Fruit fly (Drosophila melanogaster) whole organism, embryonic: ENCODE measurements around the gene Tep4.
A peak's percentile ranks its signal among the peaks of the same experiment; 100 is the strongest.

Experiments
- Atf6 ChIP-seq: fragments of 200-800 bp; sonication (Bioruptor generic); IDR thresholded peaks from 2 replicates; pipeline ENCODE4 v1.3.6; 2022; ENCODE audit warnings: missing biosample characterization, missing genetic modification characterization
- Blimp-1 ChIP-seq: fragments of 200-800 bp; sonication (Bioruptor generic); optimal IDR thresholded peaks from 3 replicates; lab custom pipeline; 2018; ENCODE audit warnings: missing biosample characterization, missing genetic modification characterization, mild to moderate bottlenecking, moderate library complexity, missing genetic modification reagents
- CG10267 ChIP-seq: fragments of 200-800 bp; sonication (Bioruptor generic); optimal IDR thresholded peaks from 2 replicates; lab custom pipeline; 2018; ENCODE audit warnings: missing biosample characterization, mild to moderate bottlenecking, missing genetic modification characterization, moderate library complexity
- CG11093 ChIP-seq: fragments of 200-800 bp; sonication (Bioruptor generic); IDR thresholded peaks from 3 replicates; pipeline ENCODE4 v1.3.6; 2022; ENCODE audit warnings: missing biosample characterization, missing genetic modification characterization
- CG11398 ChIP-seq: fragments of 200-800 bp; sonication (Bioruptor generic); optimal IDR thresholded peaks from 2 replicates; lab custom pipeline; 2016; ENCODE audit warnings: missing biosample characterization, missing genetic modification characterization
- CG11504 ChIP-seq: fragments of 200-800 bp; sonication (Bioruptor generic); optimal IDR thresholded peaks from 3 replicates; lab custom pipeline; 2019; ENCODE audit warnings: missing biosample characterization, mild to moderate bottlenecking, missing genetic modification characterization, moderate library complexity
- CG12299 ChIP-seq: fragments of 200-800 bp; sonication (Bioruptor generic); optimal IDR thresholded peaks from 2 replicates; lab custom pipeline; 2018; ENCODE audit warnings: missing biosample characterization, mild to moderate bottlenecking, missing genetic modification characterization
- CG12659 ChIP-seq: fragments of 200-800 bp; sonication (Bioruptor generic); optimal IDR thresholded peaks from 3 replicates; lab custom pipeline; 2017; ENCODE audit warnings: mild to moderate bottlenecking, missing biosample characterization, missing genetic modification reagents, missing genetic modification characterization
- CG13424 ChIP-seq: fragments of 200-800 bp; sonication (Bioruptor generic); optimal IDR thresholded peaks from 2 replicates; lab custom pipeline; 2019; ENCODE audit warnings: missing biosample characterization, mild to moderate bottlenecking, missing genetic modification characterization, moderate library complexity
- CG14667 ChIP-seq: fragments of 200-800 bp; sonication (Bioruptor generic); IDR thresholded peaks from 2 replicates; pipeline ENCODE4 v1.3.6; 2022; ENCODE audit warnings: missing biosample characterization, missing genetic modification characterization
- CG14710 ChIP-seq: fragments of 200-800 bp; sonication (Bioruptor generic); optimal IDR thresholded peaks from 3 replicates; lab custom pipeline; 2019; ENCODE audit warnings: missing biosample characterization, mild to moderate bottlenecking, missing genetic modification characterization, moderate library complexity
- CG15479 ChIP-seq: fragments of 200-800 bp; sonication (Bioruptor generic); optimal IDR thresholded peaks from 3 replicates; lab custom pipeline; 2019; ENCODE audit warnings: missing biosample characterization, mild to moderate bottlenecking, missing genetic modification characterization, moderate library complexity
- CG17328 ChIP-seq: fragments of 200-800 bp; sonication (Bioruptor generic); IDR thresholded peaks from 2 replicates; pipeline ENCODE4 v1.3.6; 2022; ENCODE audit warnings: missing biosample characterization, missing genetic modification characterization
- CG30431 ChIP-seq: fragments of 200-800 bp; sonication (Bioruptor generic); optimal IDR thresholded peaks from 2 replicates; lab custom pipeline; 2017; ENCODE audit warnings: missing biosample characterization, missing genetic modification characterization
- CG34376 ChIP-seq: fragments of 200-800 bp; sonication (Bioruptor generic); optimal IDR thresholded peaks from 2 replicates; lab custom pipeline; 2018; ENCODE audit warnings: missing biosample characterization, mild to moderate bottlenecking, missing genetic modification characterization
- CG6683 ChIP-seq: fragments of 200-800 bp; sonication (Bioruptor generic); optimal IDR thresholded peaks from 2 replicates; lab custom pipeline; 2017; ENCODE audit warnings: missing biosample characterization, mild to moderate bottlenecking, missing genetic modification characterization, missing genetic modification reagents
- D ChIP-seq, 2 experiments: fragments of 200-800 bp in 1 of 2; fragments of >200 bp in 1 of 2; sonication (Bioruptor generic) in 1 of 2; optimal IDR thresholded peaks; 2 replicates in 1 of 2; 3 replicates in 1 of 2; lab custom pipeline; 2017; ENCODE audit warnings: mild to moderate bottlenecking in 1 of 2, missing biosample characterization in 1 of 2, missing genetic modification characterization in 1 of 2, missing genetic modification reagents in 1 of 2
- Doc3 ChIP-seq: fragments of 200-800 bp; sonication (Bioruptor generic); IDR thresholded peaks from 3 replicates; pipeline ENCODE4 v1.3.6; 2022; ENCODE audit warnings: missing biosample characterization, missing genetic modification characterization; ENCODE audit not compliant: partially characterized antibody
- Dp ChIP-seq: fragments of 200-800 bp; sonication (Bioruptor generic); optimal IDR thresholded peaks from 2 replicates; lab custom pipeline; 2018; ENCODE audit warnings: missing biosample characterization, mild to moderate bottlenecking, missing genetic modification characterization, moderate library complexity
- E2f1 ChIP-seq: fragments of 200-800 bp; sonication (Bioruptor generic); IDR thresholded peaks from 2 replicates; pipeline ENCODE4 v1.3.6; 2022; ENCODE audit warnings: missing biosample characterization, missing genetic modification characterization
- Ets97D ChIP-seq: fragments of 200-800 bp; sonication (Bioruptor generic); optimal IDR thresholded peaks from 3 replicates; lab custom pipeline; 2016; ENCODE audit warnings: missing biosample characterization, missing genetic modification characterization
- Fer3 ChIP-seq: fragments of 200-800 bp; sonication (Bioruptor generic); optimal IDR thresholded peaks from 2 replicates; lab custom pipeline; 2018; ENCODE audit warnings: missing biosample characterization, mild to moderate bottlenecking, missing genetic modification characterization, moderate library complexity
- HHEX ChIP-seq: fragments of 200-800 bp; sonication (Bioruptor generic); optimal IDR thresholded peaks from 3 replicates; lab custom pipeline; 2017; ENCODE audit warnings: missing biosample characterization, mild to moderate bottlenecking, missing genetic modification characterization, missing genetic modification reagents
- Hr39 ChIP-seq: fragments of >200 bp; optimal IDR thresholded peaks from 2 replicates; lab custom pipeline; 2017
- Hr78 ChIP-seq, 2 experiments: fragments of 200-800 bp in 1 of 2; fragments of >200 bp in 1 of 2; sonication (Bioruptor generic) in 1 of 2; optimal IDR thresholded peaks; 2 replicates each; lab custom pipeline; 2017 to 2019; ENCODE audit warnings: missing biosample characterization in 2 of 2, missing genetic modification characterization in 2 of 2, mild to moderate bottlenecking in 1 of 2, moderate library complexity in 1 of 2
- Nf-YC ChIP-seq: fragments of 200-800 bp; optimal IDR thresholded peaks from 3 replicates; lab custom pipeline; 2019; ENCODE audit warnings: missing biosample characterization, mild to moderate bottlenecking, missing genetic modification characterization, moderate library complexity
- PHDP ChIP-seq: fragments of 200-800 bp; sonication (Bioruptor generic); optimal IDR thresholded peaks from 3 replicates; lab custom pipeline; 2018; ENCODE audit warnings: missing biosample characterization, mild to moderate bottlenecking, missing genetic modification characterization, moderate library complexity
- Rx ChIP-seq: fragments of 200-800 bp; sonication (Bioruptor generic); IDR thresholded peaks from 2 replicates; pipeline ENCODE4 v1.3.6; 2022; ENCODE audit warnings: missing biosample characterization, missing genetic modification characterization
- Side ChIP-seq: fragments of 200-800 bp; sonication (Bioruptor generic); optimal IDR thresholded peaks from 2 replicates; lab custom pipeline; 2016; ENCODE audit warnings: missing biosample characterization, missing genetic modification characterization
- Sry-β ChIP-seq: fragments of 200-800 bp; sonication (Bioruptor generic); optimal IDR thresholded peaks from 2 replicates; lab custom pipeline; 2018; ENCODE audit warnings: missing biosample characterization, mild to moderate bottlenecking, missing genetic modification characterization, moderate library complexity
- Taf1 ChIP-seq: fragments of 200-800 bp; sonication (Bioruptor generic); IDR thresholded peaks from 2 replicates; pipeline ENCODE4 v1.3.6; 2022; ENCODE audit warnings: missing biosample characterization, missing genetic modification characterization
- Tbp ChIP-seq: fragments of >200 bp; optimal IDR thresholded peaks from 2 replicates; lab custom pipeline; 2018; ENCODE audit warnings: missing biosample characterization, missing genetic modification characterization
- Trl ChIP-seq, 3 experiments: fragments of >200 bp in 2 of 3; fragments of 200-800 bp in 1 of 3; sonication (Bioruptor generic) in 1 of 3; optimal IDR thresholded peaks; 2 replicates in 1 of 3; 3 replicates in 2 of 3; lab custom pipeline; 2016 to 2017; ENCODE audit warnings: missing biosample characterization in 1 of 3, missing genetic modification characterization in 1 of 3
- Usf ChIP-seq: fragments of 200-800 bp; sonication (Bioruptor generic); optimal IDR thresholded peaks from 2 replicates; lab custom pipeline; 2017; ENCODE audit warnings: missing genotype, missing biosample characterization, missing genetic modification characterization
- abd-A ChIP-seq: fragments of 200-800 bp; sonication (Bioruptor generic); optimal IDR thresholded peaks from 3 replicates; lab custom pipeline; 2019; ENCODE audit warnings: missing biosample characterization, mild to moderate bottlenecking, missing genetic modification characterization, moderate library complexity
- aop ChIP-seq: fragments of 200-800 bp; sonication (Bioruptor generic); IDR thresholded peaks from 2 replicates; pipeline ENCODE4 v1.3.6; 2022; ENCODE audit warnings: missing biosample characterization, missing genetic modification characterization
- cas ChIP-seq: fragments of 200-800 bp; sonication (Bioruptor generic); IDR thresholded peaks from 2 replicates; pipeline ENCODE4 v1.3.6; 2022; ENCODE audit warnings: missing biosample characterization, missing genetic modification characterization
- cato ChIP-seq: fragments of 200-800 bp; sonication (Bioruptor generic); optimal IDR thresholded peaks from 2 replicates; lab custom pipeline; 2016; ENCODE audit warnings: missing biosample characterization, missing genetic modification characterization, borderline replicate concordance
- chn ChIP-seq: fragments of 200-800 bp; sonication (Bioruptor generic); optimal IDR thresholded peaks from 2 replicates; lab custom pipeline; 2016; ENCODE audit warnings: missing biosample characterization, missing genetic modification characterization
- corto ChIP-seq: fragments of 200-800 bp; sonication (Bioruptor generic); optimal IDR thresholded peaks from 2 replicates; lab custom pipeline; 2016; ENCODE audit warnings: missing biosample characterization, mild to moderate bottlenecking, missing genetic modification characterization, moderate library complexity
- ewg ChIP-seq: fragments of 200-800 bp; sonication (Bioruptor generic); optimal IDR thresholded peaks from 3 replicates; lab custom pipeline; 2017; ENCODE audit warnings: mild to moderate bottlenecking, missing biosample characterization, missing genetic modification reagents, missing genetic modification characterization
- gsb ChIP-seq: fragments of 200-800 bp; sonication (Bioruptor generic); IDR thresholded peaks from 2 replicates; pipeline ENCODE4 v1.3.6; 2022; ENCODE audit warnings: missing biosample characterization, missing genetic modification characterization
- odd ChIP-seq: fragments of 200-800 bp; sonication (Bioruptor generic); optimal IDR thresholded peaks from 2 replicates; lab custom pipeline; 2017; ENCODE audit warnings: missing biosample characterization, mild to moderate bottlenecking, missing genetic modification characterization
- seq ChIP-seq: fragments of 200-800 bp; sonication (Bioruptor generic); IDR thresholded peaks from 2 replicates; pipeline ENCODE4 v1.3.6; 2022; ENCODE audit warnings: missing biosample characterization, missing genetic modification characterization
- sim ChIP-seq: fragments of 200-800 bp; sonication (Bioruptor generic); IDR thresholded peaks from 2 replicates; pipeline ENCODE4 v1.3.6; 2022; ENCODE audit warnings: missing biosample characterization, missing genetic modification characterization
- stc ChIP-seq: fragments of 200-800 bp; sonication (Bioruptor generic); IDR thresholded peaks from 2 replicates; pipeline ENCODE4 v1.3.6; 2022; ENCODE audit warnings: missing biosample characterization, missing genetic modification characterization
- usp ChIP-seq: fragments of >200 bp; optimal IDR thresholded peaks from 2 replicates; lab custom pipeline; 2017; ENCODE audit warnings: missing biosample characterization, missing genetic modification characterization

The Tep4 gene

dm6 chr2L:19586436-19587333 is 38.4 kb downstream of the Tep4 start, which contains the start of gene Lar (continued):
- TF ChIP-seq CG15479 (GFP tag; lab: Kevin White, UChicago) = no peak
- 0 out of 2 replicates have a peak, but pooled peaks have one; percentile 17 for TF ChIP-seq cas (GFP tag; lab: Robert Waterston, UW)
- TF ChIP-seq Trl (optimal IDR thresholded peaks at IDR 0.05; lab: Kevin White, UChicago) = no peak
- peak; percentile 49 for TF ChIP-seq Trl (GFP tag; optimal IDR thresholded peaks at IDR 0.05; lab: Kevin White, UChicago)
- peak; percentile 24 for TF ChIP-seq CG11398 (GFP tag; lab: Kevin White, UChicago)
- peak; percentile 61 for TF ChIP-seq chn (GFP tag; lab: Kevin White, UChicago)
- TF ChIP-seq Tbp (GFP tag; lab: Kevin White, UChicago) = no peak
- peak; percentile 35; the same call in 1 of the 2 replicates for TF ChIP-seq stc (GFP tag; lab: Robert Waterston, UW)
- peak; percentile 66 for TF ChIP-seq CG13424
- peak; percentile 64 for TF ChIP-seq PHDP
- TF ChIP-seq abd-A = no peak
- no peak for TF ChIP-seq CG6683 (GFP tag; lab: Kevin White, UChicago)
- peak; percentile 37 for TF ChIP-seq Blimp-1 (GFP tag; lab: Kevin White, UChicago)
- peak; percentile 26 for TF ChIP-seq Sry-β
- no peak for TF ChIP-seq Hr39 (lab: Kevin White, UChicago)
- TF ChIP-seq ewg (GFP tag; lab: Kevin White, UChicago) = peak; percentile 86
- TF ChIP-seq aop (GFP tag; lab: Robert Waterston, UW) = no peak
- peak; percentile 60 for TF ChIP-seq Nf-YC (tag; lab: Kevin White, UChicago)
- peak; percentile 67 for TF ChIP-seq CG11504 (tag; lab: Kevin White, UChicago)
- TF ChIP-seq odd (GFP tag; lab: Kevin White, UChicago) = peak; percentile 8
- no peak for TF ChIP-seq CG30431
- peak; percentile 40 for TF ChIP-seq Dp (GFP tag; lab: Kevin White, UChicago)
- peak; percentile 10 for TF ChIP-seq HHEX (GFP tag; lab: Kevin White, UChicago)
- no peak for TF ChIP-seq usp (GFP tag; lab: Kevin White, UChicago)
- peak; percentile 68 for TF ChIP-seq Atf6
- TF ChIP-seq sim (GFP tag; lab: Robert Waterston, UW) = peak; percentile 54; the same call in 1 of the 2 replicates
- TF ChIP-seq seq (GFP tag; lab: Robert Waterston, UW) = no peak
- TF ChIP-seq CG12299 (tag; lab: Kevin White, UChicago) = peak; percentile 19
- peak; percentile 71 for TF ChIP-seq CG14710 (tag; lab: Kevin White, UChicago)
- peak; percentile 84 for TF ChIP-seq CG12659
- TF ChIP-seq Taf1 = no peak
- TF ChIP-seq Rx = no peak
- TF ChIP-seq Hr78 (GFP tag; optimal IDR thresholded peaks at IDR 0.05; lab: Kevin White, UChicago) = no peak
- TF ChIP-seq Side (GFP tag; lab: Kevin White, UChicago) = peak; percentile 74
- peak; percentile 66 for TF ChIP-seq CG34376 (GFP tag; lab: Kevin White, UChicago)
- no peak for TF ChIP-seq D (optimal IDR thresholded peaks at IDR 0.05; lab: Kevin White, UChicago)
- peak; percentile 1 for TF ChIP-seq D (GFP tag; optimal IDR thresholded peaks at IDR 0.05; lab: Kevin White, UChicago)
- TF ChIP-seq CG17328 (GFP tag; lab: Robert Waterston, UW) = peak; percentile 50; the same call in 1 of the 2 replicates
- TF ChIP-seq E2f1 (GFP tag; lab: Robert Waterston, UW) = peak; percentile 47; the same call in 1 of the 2 replicates
- no peak for TF ChIP-seq Doc3
- no peak for TF ChIP-seq Usf (GFP tag; lab: Kevin White, UChicago)
- TF ChIP-seq Ets97D (GFP tag; lab: Kevin White, UChicago) = peak; percentile 75
- no peak for TF ChIP-seq CG14667 (GFP tag; lab: Robert Waterston, UW)
- no peak for TF ChIP-seq CG11093 (GFP tag; lab: Robert Waterston, UW)
- TF ChIP-seq corto (GFP tag; lab: Kevin White, UChicago) = no peak
- TF ChIP-seq cato = no peak
- peak; percentile 58 for TF ChIP-seq CG10267 (tag; lab: Kevin White, UChicago)
- no peak for TF ChIP-seq gsb (GFP tag; lab: Robert Waterston, UW)
- TF ChIP-seq Fer3 (tag; lab: Kevin White, UChicago) = peak; percentile 38
